Worm (Caenorhabditis elegans) whole organism, mixed stage, embryonic: ENCODE measurements around the gene Y17G7B.17.

Experiments
- blmp-1 ChIP-seq: fragments of 150-350 bp; optimal IDR thresholded peaks from 2 replicates; lab custom pipeline; 2014; ENCODE audit warnings: missing biosample characterization, missing genetic modification characterization
- ceh-39 ChIP-seq: fragments of 150-350 bp; optimal IDR thresholded peaks from 2 replicates; lab custom pipeline; 2014; ENCODE audit warnings: missing biosample characterization, missing genetic modification characterization
- mab-5 ChIP-seq: fragments of 150-350 bp; optimal IDR thresholded peaks from 2 replicates; lab custom pipeline; 2014; ENCODE audit warnings: missing biosample characterization, missing genetic modification characterization
- mep-1 ChIP-seq: fragments of 150-350 bp; optimal IDR thresholded peaks from 2 replicates; lab custom pipeline; 2017; ENCODE audit warnings: missing biosample characterization, missing genetic modification reagents, missing genetic modification characterization, inconsistent platforms
- nhr-237 ChIP-seq: fragments of 150-350 bp; optimal IDR thresholded peaks from 2 replicates; lab custom pipeline; 2014; ENCODE audit warnings: missing biosample characterization, missing genetic modification characterization
- pha-4 ChIP-seq: fragments of 150-350 bp; optimal IDR thresholded peaks from 2 replicates; lab custom pipeline; 2018; ENCODE audit warnings: missing biosample characterization, missing genetic modification reagents, missing genetic modification characterization
- sptf-1 ChIP-seq: sonication (generic microtip); optimal IDR thresholded peaks from 2 replicates; lab custom pipeline; 2017; ENCODE audit warnings: mild to moderate bottlenecking, missing genetic modification characterization, moderate library complexity, missing compliant biosample characterization

- no peak for TF ChIP-seq mab-5
- no peak for TF ChIP-seq sptf-1
- no peak for TF ChIP-seq pha-4 (tag; lab: Kevin White, UChicago)
- no peak for TF ChIP-seq ceh-39 (tag; lab: Kevin White, UChicago)
- no peak for TF ChIP-seq nhr-237 (tag; lab: Kevin White, UChicago)
- no peak for TF ChIP-seq blmp-1 (tag; lab: Kevin White, UChicago)
- TF ChIP-seq mep-1 (tag; lab: Kevin White, UChicago), result no peak
Observed at ce11 chrII:12055408-12056140, 44.2 kb downstream of the Y17G7B.17 start.
